Worm (Caenorhabditis elegans): Measurements from ENCODE around the gene Y51H7C.8.

DNA sequence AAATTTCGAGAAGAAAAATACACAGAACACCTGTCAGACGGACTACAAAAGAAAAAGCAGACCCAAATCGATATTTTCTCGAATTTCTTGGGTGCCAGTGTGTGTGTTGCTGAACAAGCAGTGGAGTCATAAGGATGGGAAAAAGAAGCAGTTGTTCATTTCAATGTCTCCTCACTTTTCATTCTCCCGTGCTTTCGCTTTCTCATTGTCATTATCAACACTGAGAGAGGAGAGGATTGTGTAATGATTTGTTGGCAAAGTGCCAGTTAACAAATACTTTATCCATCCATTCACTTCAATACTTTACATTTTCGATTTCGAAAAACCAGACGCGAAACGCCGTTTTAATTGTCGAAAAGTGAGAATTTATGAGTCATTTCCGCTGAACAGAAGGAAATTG is 25.9 kb upstream of the Y51H7C.8 start:
- no peak for TF ChIP-seq klf-2 (GFP tag; conservative IDR thresholded peaks at IDR 0.05)
- no peak for TF ChIP-seq ref-1 (GFP tag; conservative IDR thresholded peaks at IDR 0.05)
- no peak for TF ChIP-seq tab-1 (GFP tag; IDR thresholded peaks at IDR 0.05)
- TF ChIP-seq ztf-29 (GFP tag; IDR thresholded peaks at IDR 0.05): no peak
- no peak for TF ChIP-seq ztf-23 (GFP tag; IDR thresholded peaks at IDR 0.05)
- no peak for TF ChIP-seq cog-1 (tag; optimal IDR thresholded peaks at IDR 0.05)
